Worm (Caenorhabditis elegans): ENCODE data around the gene eif-2Balpha.
A peak's percentile ranks its signal among the peaks of the same experiment; 100 is the strongest.

The eif-2Balpha gene

ce11 chrIII:9542816-9543215, at the start of gene eif-2Balpha:
Gene eif-2Balpha, plus strand, starts transcription at chrIII:9543119.
- TF ChIP-seq egrh-3 (GFP tag; IDR thresholded peaks at IDR 0.05) (no peak), lsl-1 (GFP tag; optimal IDR thresholded peaks at IDR 0.05) (peak; percentile 31), nhr-27 (tag; optimal IDR thresholded peaks at IDR 0.05) (no peak), attf-5 (GFP tag; optimal IDR thresholded peaks at IDR 0.05) (peak; percentile 18), hmg-1.2 (GFP tag; IDR thresholded peaks at IDR 0.05) (peak; percentile 51; the same call in 1 of the 2 replicates), mcd-1 (GFP tag; IDR thresholded peaks at IDR 0.05) (peak; percentile 44; the same call in 1 of the 2 replicates)

- TF ChIP-seq hrde-1 (tag; optimal IDR thresholded peaks at IDR 0.05; ENCODE audit: borderline replicate concordance) (no peak), ztf-3 (GFP tag; optimal IDR thresholded peaks at IDR 0.05) (no peak), rcor-1 (GFP tag; IDR thresholded peaks at IDR 0.05) (no peak), egl-44 (GFP tag; IDR thresholded peaks at IDR 0.05) (no peak), gei-17 (GFP tag; optimal IDR thresholded peaks at IDR 0.05) (no peak), nhr-27 (tag; optimal IDR thresholded peaks at IDR 0.05) (no peak), ZK185.1 (tag; optimal IDR thresholded peaks at IDR 0.05; ENCODE audit: poor library complexity, severe bottlenecking) (no peak), cebp-2 (GFP tag; IDR thresholded peaks at IDR 0.05) (no peak), F33H1.4 (GFP tag; IDR thresholded peaks at IDR 0.05) (no peak), B0336.3 (GFP tag; IDR thresholded peaks at IDR 0.05) (no peak), nhr-179 (tag; optimal IDR thresholded peaks at IDR 0.05) (no peak), Y53F4B.3 (GFP tag; IDR thresholded peaks at IDR 0.05) (no peak), rpc-1 (optimal IDR thresholded peaks at IDR 0.05) (no peak), rpc-1 (tag; optimal IDR thresholded peaks at IDR 0.05) (no peak), F22D6.2 (tag; optimal IDR thresholded peaks at IDR 0.05) (no peak), K11D2.4 (GFP tag; IDR thresholded peaks at IDR 0.05) (no peak), cebp-1 (GFP tag; IDR thresholded peaks at IDR 0.05) (no peak), cebp-1 (tag; optimal IDR thresholded peaks at IDR 0.05) (no peak), B0035.1 (tag; optimal IDR thresholded peaks at IDR 0.05) (no peak), lin-40 (tag; optimal IDR thresholded peaks at IDR 0.05) (no peak), nfya-1 (tag; optimal IDR thresholded peaks at IDR 0.05; ENCODE audit: borderline replicate concordance, insufficient read depth) (no peak)
Observed at ce11 chrIII:9494209-9494608, 48.7 kb upstream of the eif-2Balpha start.

- no peak for TF ChIP-seq let-607 (tag; optimal IDR thresholded peaks at IDR 0.05)
- no peak for TF ChIP-seq snpc-3.4 (tag; optimal IDR thresholded peaks at IDR 0.05)
- no peak for TF ChIP-seq madf-10 (tag; optimal IDR thresholded peaks at IDR 0.05)
- no peak for TF ChIP-seq unc-130 (GFP tag; optimal IDR thresholded peaks at IDR 0.05)
- no peak for TF ChIP-seq lin-26 (GFP tag; IDR thresholded peaks at IDR 0.05)
- no peak for TF ChIP-seq chd-7 (tag; optimal IDR thresholded peaks at IDR 0.05)
- TF ChIP-seq attf-3 (GFP tag; conservative IDR thresholded peaks at IDR 0.05), result no peak
- TF ChIP-seq sptf-2 (GFP tag; optimal IDR thresholded peaks at IDR 0.05), result no peak
- no peak for TF ChIP-seq hrde-1 (tag; optimal IDR thresholded peaks at IDR 0.05; ENCODE audit: borderline replicate concordance)
- TF ChIP-seq atf-7 (tag; optimal IDR thresholded peaks at IDR 0.05), result no peak
- no peak for TF ChIP-seq K12H6.12 (tag; optimal IDR thresholded peaks at IDR 0.05)
- no peak for TF ChIP-seq ama-1 (optimal IDR thresholded peaks at IDR 0.05)
- no peak for TF ChIP-seq ama-1 (GFP tag; optimal IDR thresholded peaks at IDR 0.05)
- TF ChIP-seq xnd-1 (tag; optimal IDR thresholded peaks at IDR 0.05), result no peak
- TF ChIP-seq bed-2 (GFP tag; IDR thresholded peaks at IDR 0.05), result no peak
- TF ChIP-seq ceh-79 (tag; optimal IDR thresholded peaks at IDR 0.05), result no peak
- TF ChIP-seq bed-1 (GFP tag; IDR thresholded peaks at IDR 0.05), result no peak
- TF ChIP-seq lir-1 (GFP tag; conservative IDR thresholded peaks at IDR 0.05), result no peak
Observed at ce11 chrIII:9496083-9496482, 46.8 kb upstream of the eif-2Balpha start.

All from whole organism, young adult.